Worm (Caenorhabditis elegans): ENCODE data around the gene C44C10.12.

The C44C10.12 gene

DNA sequence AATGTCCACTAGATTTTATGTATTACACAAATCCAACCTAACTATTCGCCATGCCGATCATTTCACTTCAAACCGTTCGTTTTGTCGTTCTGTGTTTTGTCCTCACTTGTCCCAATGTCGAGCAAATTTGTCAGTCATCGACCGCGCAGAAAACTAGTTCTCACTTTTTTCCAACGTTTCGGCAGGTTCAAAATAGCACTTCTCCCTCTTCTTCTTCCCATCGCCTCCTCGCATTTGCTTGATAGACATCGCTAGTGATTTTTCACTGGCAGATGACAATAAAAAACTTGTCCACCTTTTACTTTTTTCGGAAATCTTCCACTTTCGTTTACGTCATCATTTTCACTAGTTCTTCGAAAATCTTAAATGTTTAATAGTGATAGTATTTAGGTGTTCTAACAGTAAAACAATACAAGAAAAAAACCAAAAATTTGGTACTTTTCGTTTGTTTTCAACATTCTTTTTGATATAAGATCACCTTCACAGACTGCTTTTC lies 31.2 kb upstream of the C44C10.12 start:
- no peak for TF ChIP-seq ceh-13 (GFP tag; optimal IDR thresholded peaks at IDR 0.05)
- no peak for TF ChIP-seq hmbx-1 (tag; optimal IDR thresholded peaks at IDR 0.05)
- TF ChIP-seq tbx-11 (GFP tag; IDR thresholded peaks at IDR 0.05) = no peak
- no peak for TF ChIP-seq tbx-37 (GFP tag; conservative IDR thresholded peaks at IDR 0.05)
- no peak for TF ChIP-seq ets-7 (tag; optimal IDR thresholded peaks at IDR 0.05)
- no peak for TF ChIP-seq flt-1 (GFP tag; IDR thresholded peaks at IDR 0.05)
- TF ChIP-seq F13C5.2 (tag; optimal IDR thresholded peaks at IDR 0.05) = no peak
- TF ChIP-seq B0310.2 (tag; optimal IDR thresholded peaks at IDR 0.05) = no peak
- no peak for TF ChIP-seq ceh-36 (tag; optimal IDR thresholded peaks at IDR 0.05)
- TF ChIP-seq pes-1 (GFP tag; IDR thresholded peaks at IDR 0.05) = no peak

DNA sequence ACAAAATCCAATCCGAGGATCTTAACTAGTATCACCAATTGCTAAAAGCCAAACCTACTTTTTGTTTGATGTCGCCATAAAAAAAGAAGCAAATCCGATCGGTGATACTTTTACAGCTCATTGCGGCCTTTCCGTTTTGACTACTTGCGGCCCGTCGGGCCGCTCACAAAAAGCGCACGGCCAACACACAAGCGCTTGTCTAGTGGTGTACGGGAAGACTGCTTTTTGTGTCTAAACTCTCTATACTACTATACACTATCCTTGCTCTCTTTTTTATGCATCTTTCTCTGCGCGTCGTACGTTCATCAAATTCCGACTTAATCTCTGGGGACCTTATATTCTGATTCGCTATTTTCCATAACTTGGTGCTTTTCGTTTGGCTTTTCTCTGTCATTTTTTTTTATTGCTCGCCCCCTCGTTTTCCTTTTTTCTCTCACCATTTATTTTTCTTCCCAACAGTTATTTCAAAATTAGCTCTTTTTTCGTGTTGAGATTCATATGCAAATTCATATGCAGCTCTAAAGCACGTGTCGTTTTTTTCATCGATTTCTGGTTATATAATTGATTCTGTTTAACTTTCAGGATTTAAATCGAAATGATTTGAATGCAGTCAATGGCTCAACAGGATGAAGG lies 30.1 kb upstream of the C44C10.12 start, which contains the start of gene noca-2:
TSS of gene noca-2 (plus strand) at position 583 of the 633 bp plus-strand sequence.
- TF ChIP-seq hnd-1 (tag; optimal IDR thresholded peaks at IDR 0.05) = peak; percentile 12
- TF ChIP-seq hmg-4 (GFP tag; optimal IDR thresholded peaks at IDR 0.05) = peak; percentile 64
- TF ChIP-seq ama-1 (optimal IDR thresholded peaks at IDR 0.05) = no peak

DNA sequence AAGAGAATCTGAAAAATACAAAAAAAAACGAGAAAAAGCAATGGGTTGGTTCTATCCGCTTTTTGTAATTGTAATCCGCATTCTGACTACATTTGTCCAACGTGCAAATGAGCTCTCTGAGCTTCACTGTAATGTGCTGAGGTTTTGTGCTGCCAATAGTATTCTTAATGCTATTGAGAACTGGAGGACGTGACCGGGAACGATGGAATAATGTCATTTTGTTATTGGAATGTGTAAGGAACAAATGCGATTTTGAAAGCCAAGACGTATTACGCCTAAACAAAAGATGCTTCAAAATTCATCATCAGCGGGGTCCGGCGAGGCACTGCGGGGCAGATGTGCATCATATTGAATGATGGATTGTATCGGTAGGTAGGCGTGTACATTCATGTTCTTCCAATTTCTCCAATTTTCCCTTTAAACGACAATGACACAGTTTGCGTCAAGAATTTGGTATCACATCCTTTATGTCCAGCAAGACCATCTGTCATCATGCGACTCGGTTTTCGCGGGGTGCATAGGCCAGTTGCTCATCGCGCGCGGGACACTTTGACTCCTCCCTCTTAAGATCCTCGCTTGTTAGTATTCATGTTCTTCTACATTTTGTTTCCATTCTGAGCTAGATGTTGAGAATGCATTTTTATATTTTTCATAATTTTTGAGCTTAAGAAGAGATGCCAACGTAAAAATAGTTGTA lies 23.6 kb upstream of the C44C10.12 start:
- TF ChIP-seq tbx-37 (GFP tag; conservative IDR thresholded peaks at IDR 0.05) = no peak
- TF ChIP-seq ama-1 (optimal IDR thresholded peaks at IDR 0.05) = no peak
- TF ChIP-seq scrt-1 (GFP tag; IDR thresholded peaks at IDR 0.05) = no peak
- no peak for TF ChIP-seq aly-1 (tag; optimal IDR thresholded peaks at IDR 0.05)
- no peak for TF ChIP-seq flt-1 (GFP tag; IDR thresholded peaks at IDR 0.05)
- no peak for TF ChIP-seq ets-7 (tag; optimal IDR thresholded peaks at IDR 0.05)
- TF ChIP-seq F13C5.2 (tag; optimal IDR thresholded peaks at IDR 0.05) = no peak
- no peak for TF ChIP-seq ceh-13 (GFP tag; optimal IDR thresholded peaks at IDR 0.05)
- no peak for TF ChIP-seq tbx-11 (GFP tag; IDR thresholded peaks at IDR 0.05)

- TF ChIP-seq aly-1 (tag; optimal IDR thresholded peaks at IDR 0.05) (no peak), tbx-37 (GFP tag; conservative IDR thresholded peaks at IDR 0.05) (no peak), sea-1 (GFP tag; conservative IDR thresholded peaks at IDR 0.05) (0 out of 2 replicates have a peak, but pooled peaks have one; percentile 23), ceh-36 (tag; optimal IDR thresholded peaks at IDR 0.05) (no peak)
Observed at ce11 chrX:11675573-11675972, 21.2 kb upstream of the C44C10.12 start.

- TF ChIP-seq B0310.2 (tag; optimal IDR thresholded peaks at IDR 0.05) = no peak
- TF ChIP-seq scrt-1 (GFP tag; IDR thresholded peaks at IDR 0.05) = no peak
- TF ChIP-seq F13C5.2 (tag; optimal IDR thresholded peaks at IDR 0.05) = no peak
- no peak for TF ChIP-seq ama-1 (optimal IDR thresholded peaks at IDR 0.05)
- no peak for TF ChIP-seq hmg-4 (GFP tag; optimal IDR thresholded peaks at IDR 0.05)
- no peak for TF ChIP-seq tra-4 (tag; optimal IDR thresholded peaks at IDR 0.05)
- TF ChIP-seq aly-1 (tag; optimal IDR thresholded peaks at IDR 0.05) = no peak
- no peak for TF ChIP-seq ceh-36 (tag; optimal IDR thresholded peaks at IDR 0.05)
- no peak for TF ChIP-seq pes-1 (GFP tag; IDR thresholded peaks at IDR 0.05)
- TF ChIP-seq sea-1 (GFP tag; conservative IDR thresholded peaks at IDR 0.05) = no peak
- TF ChIP-seq hmbx-1 (tag; optimal IDR thresholded peaks at IDR 0.05) = no peak
Observed at ce11 chrX:11679211-11679977, 17.4 kb upstream of the C44C10.12 start.

DNA sequence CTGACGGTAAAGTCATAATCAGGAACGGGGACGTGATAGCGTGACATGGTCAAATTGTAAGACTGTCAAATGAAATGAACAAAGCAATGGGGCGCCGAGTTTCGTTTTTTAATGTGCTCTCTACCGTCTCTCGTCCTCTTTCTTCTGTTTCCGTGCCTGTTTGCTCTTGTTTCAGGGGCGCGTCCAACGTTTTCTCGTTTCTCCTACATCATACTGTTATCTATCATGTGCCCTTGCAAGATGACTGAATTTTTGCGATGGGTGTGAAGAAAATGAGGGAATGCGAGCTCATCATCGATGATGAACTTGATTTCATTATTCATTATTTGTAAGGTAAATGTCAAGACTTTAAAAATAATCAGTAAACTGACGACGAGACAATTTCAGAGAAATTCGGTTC lies 15.9 kb upstream of the C44C10.12 start, which contains the start of gene T04F8.7:
TSS of gene T04F8.7 (minus strand) at position 130 of the 400 bp plus-strand sequence.
- TF ChIP-seq tra-4 (tag; optimal IDR thresholded peaks at IDR 0.05) = no peak
- no peak for TF ChIP-seq tbx-11 (GFP tag; IDR thresholded peaks at IDR 0.05)
- no peak for TF ChIP-seq ceh-36 (tag; optimal IDR thresholded peaks at IDR 0.05)
- no peak for TF ChIP-seq aly-1 (tag; optimal IDR thresholded peaks at IDR 0.05)
- no peak for TF ChIP-seq scrt-1 (GFP tag; IDR thresholded peaks at IDR 0.05)
- no peak for TF ChIP-seq hmbx-1 (tag; optimal IDR thresholded peaks at IDR 0.05)
- TF ChIP-seq tbx-37 (GFP tag; conservative IDR thresholded peaks at IDR 0.05) = no peak
- TF ChIP-seq flt-1 (GFP tag; IDR thresholded peaks at IDR 0.05) = no peak
- TF ChIP-seq ama-1 (optimal IDR thresholded peaks at IDR 0.05) = no peak

DNA sequence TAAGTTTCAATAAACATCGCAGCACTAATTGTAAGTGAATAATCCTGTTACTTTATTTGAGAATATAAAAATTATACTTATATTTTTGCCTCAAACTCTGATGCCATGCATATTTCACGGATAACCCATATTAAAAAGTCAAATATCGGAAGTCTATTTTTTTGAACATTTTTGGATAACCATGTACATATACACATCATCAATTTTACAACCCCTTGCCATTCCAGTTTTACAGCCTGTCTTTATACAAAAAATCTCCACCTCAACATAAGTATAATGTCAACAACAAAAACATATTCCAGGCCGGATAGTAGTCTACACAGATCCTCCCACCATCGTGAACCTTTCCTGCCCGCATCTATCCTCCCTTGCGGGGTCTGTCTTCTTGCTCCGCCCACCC lies 12.5 kb upstream of the C44C10.12 start, which contains the start of gene hnd-1:
TSS of gene hnd-1 (plus strand) at position 301 of the 400 bp plus-strand sequence.
- TF ChIP-seq sea-1 (GFP tag; conservative IDR thresholded peaks at IDR 0.05) = no peak
- TF ChIP-seq tbx-37 (GFP tag; conservative IDR thresholded peaks at IDR 0.05) = no peak
- no peak for TF ChIP-seq ceh-13 (GFP tag; optimal IDR thresholded peaks at IDR 0.05)
- no peak for TF ChIP-seq ceh-36 (tag; optimal IDR thresholded peaks at IDR 0.05)
- TF ChIP-seq ama-1 (optimal IDR thresholded peaks at IDR 0.05) = no peak
- TF ChIP-seq B0310.2 (tag; optimal IDR thresholded peaks at IDR 0.05) = no peak
- no peak for TF ChIP-seq aly-1 (tag; optimal IDR thresholded peaks at IDR 0.05)
- no peak for TF ChIP-seq tra-4 (tag; optimal IDR thresholded peaks at IDR 0.05)
- no peak for TF ChIP-seq ets-7 (tag; optimal IDR thresholded peaks at IDR 0.05)
